Fruit fly (Drosophila melanogaster) whole organism, embryonic: ENCODE results near the gene MAPk-Ak2.

Experiments
- Abd-B ChIP-seq: fragments of 200-800 bp; sonication (Bioruptor generic); optimal IDR thresholded peaks from 2 replicates; lab custom pipeline; 2018; ENCODE audit warnings: missing biosample characterization, mild to moderate bottlenecking, missing genetic modification characterization, moderate library complexity
- Atf6 ChIP-seq: fragments of 200-800 bp; sonication (Bioruptor generic); IDR thresholded peaks from 2 replicates; pipeline ENCODE4 v1.3.6; 2022; ENCODE audit warnings: missing biosample characterization, missing genetic modification characterization
- Awh ChIP-seq: fragments of 200-800 bp; sonication (Bioruptor generic); IDR thresholded peaks from 2 replicates; pipeline ENCODE4, ENCODE4 v1.3.6; 2022; ENCODE audit warnings: missing biosample characterization, missing genetic modification characterization
- CG12391 ChIP-seq: fragments of 200-800 bp; sonication (Bioruptor generic); optimal IDR thresholded peaks from 3 replicates; lab custom pipeline; 2018; ENCODE audit warnings: missing biosample characterization, mild to moderate bottlenecking, missing genetic modification characterization, moderate library complexity
- CG13296 ChIP-seq: fragments of 200-800 bp; sonication (Bioruptor generic); optimal IDR thresholded peaks from 3 replicates; lab custom pipeline; 2018; ENCODE audit warnings: missing biosample characterization, mild to moderate bottlenecking, missing genetic modification characterization
- CG13424 ChIP-seq: fragments of 200-800 bp; sonication (Bioruptor generic); optimal IDR thresholded peaks from 2 replicates; lab custom pipeline; 2019; ENCODE audit warnings: missing biosample characterization, mild to moderate bottlenecking, missing genetic modification characterization, moderate library complexity
- CG15601 ChIP-seq: fragments of 200-800 bp; sonication (Bioruptor generic); optimal IDR thresholded peaks from 3 replicates; lab custom pipeline; 2019; ENCODE audit warnings: missing biosample characterization, mild to moderate bottlenecking, missing genetic modification characterization, moderate library complexity
- CG18599 ChIP-seq: fragments of 200-800 bp; sonication (Bioruptor generic); optimal IDR thresholded peaks from 3 replicates; lab custom pipeline; 2017; ENCODE audit warnings: missing biosample characterization, missing genetic modification characterization, mild to moderate bottlenecking, moderate library complexity, missing genetic modification reagents
- CG18619 ChIP-seq: fragments of 200-800 bp; sonication (Bioruptor generic); optimal IDR thresholded peaks from 3 replicates; lab custom pipeline; 2017; ENCODE audit warnings: missing biosample characterization, mild to moderate bottlenecking, missing genetic modification characterization
- CG31365 ChIP-seq: fragments of 200-800 bp; sonication (Bioruptor generic); optimal IDR thresholded peaks from 2 replicates; lab custom pipeline; 2018; ENCODE audit warnings: missing biosample characterization, mild to moderate bottlenecking, missing genetic modification characterization
- CG4730 ChIP-seq: fragments of 200-800 bp; sonication (Bioruptor generic); IDR thresholded peaks from 2 replicates; pipeline ENCODE4 v1.3.6; 2022; ENCODE audit warnings: missing biosample characterization, missing genetic modification characterization
- CG7372 ChIP-seq: fragments of 200-800 bp; sonication (Bioruptor generic); IDR thresholded peaks from 2 replicates; pipeline ENCODE4 v1.3.6; 2022; ENCODE audit warnings: missing biosample characterization, missing genetic modification characterization
- CG7928 ChIP-seq: fragments of 200-800 bp; sonication (Bioruptor generic); optimal IDR thresholded peaks from 2 replicates; lab custom pipeline; 2017; ENCODE audit warnings: missing biosample characterization, mild to moderate bottlenecking, missing genetic modification characterization
- CG8281 ChIP-seq: fragments of 200-800 bp; sonication (Bioruptor generic); optimal IDR thresholded peaks from 2 replicates; lab custom pipeline; 2018; ENCODE audit warnings: missing biosample characterization, mild to moderate bottlenecking, missing genetic modification characterization, moderate library complexity
- CG9727 ChIP-seq: fragments of 200-800 bp; sonication (Bioruptor generic); optimal IDR thresholded peaks from 3 replicates; lab custom pipeline; 2017; ENCODE audit warnings: missing biosample characterization, mild to moderate bottlenecking, missing genetic modification characterization
- D19A ChIP-seq: fragments of 200-800 bp; optimal IDR thresholded peaks from 3 replicates; lab custom pipeline; 2019; ENCODE audit warnings: missing biosample characterization, mild to moderate bottlenecking, missing genetic modification characterization, moderate library complexity
- Gsc ChIP-seq: fragments of 200-800 bp; sonication (Bioruptor generic); IDR thresholded peaks from 2 replicates; pipeline ENCODE4 v1.3.6; 2022; ENCODE audit warnings: missing biosample characterization, missing genetic modification characterization
- HLH3B ChIP-seq: fragments of 200-800 bp; sonication (Bioruptor generic); IDR thresholded peaks from 2 replicates; pipeline ENCODE4 v1.3.6; 2022; ENCODE audit warnings: missing biosample characterization, missing genetic modification characterization
- HLH4C ChIP-seq: fragments of 200-800 bp; sonication (Bioruptor generic); IDR thresholded peaks from 3 replicates; pipeline ENCODE4 v1.3.6; 2022; ENCODE audit warnings: missing biosample characterization, missing genetic modification characterization; ENCODE audit not compliant: partially characterized antibody
- Kr ChIP-seq: fragments of 200-800 bp; sonication (Bioruptor generic); optimal IDR thresholded peaks from 2 replicates; lab custom pipeline; 2017; ENCODE audit warnings: missing biosample characterization, mild to moderate bottlenecking, missing genetic modification characterization
- Lpt ChIP-seq: fragments of >200 bp; optimal IDR thresholded peaks from 2 replicates; lab custom pipeline; 2018; ENCODE audit warnings: missing biosample characterization, missing genetic modification characterization
- MBD-R2 ChIP-seq: fragments of 200-800 bp; sonication (Bioruptor generic); IDR thresholded peaks from 2 replicates; pipeline ENCODE4 v1.3.6; 2022; ENCODE audit warnings: missing biosample characterization, missing genetic modification characterization
- Nf-YB ChIP-seq: fragments of 200-800 bp; sonication (Bioruptor generic); optimal IDR thresholded peaks from 3 replicates; lab custom pipeline; 2019; ENCODE audit warnings: missing biosample characterization, mild to moderate bottlenecking, missing genetic modification characterization, moderate library complexity
- Sox102F ChIP-seq: fragments of 200-800 bp; sonication (Bioruptor generic); optimal IDR thresholded peaks from 2 replicates; lab custom pipeline; 2018; ENCODE audit warnings: missing biosample characterization, mild to moderate bottlenecking, missing genetic modification characterization, moderate library complexity
- TFAM ChIP-seq: fragments of 200-800 bp; sonication (Bioruptor generic); optimal IDR thresholded peaks from 2 replicates; lab custom pipeline; 2017; ENCODE audit warnings: missing biosample characterization, missing genetic modification characterization, inconsistent platforms
- bbx ChIP-seq: fragments of 200-800 bp; sonication (Bioruptor generic); IDR thresholded peaks from 2 replicates; pipeline ENCODE4 v1.3.6; 2022; ENCODE audit warnings: missing biosample characterization, missing genetic modification characterization; ENCODE audit not compliant: partially characterized antibody
- bigmax ChIP-seq: fragments of 200-800 bp; sonication (Bioruptor generic); optimal IDR thresholded peaks from 2 replicates; lab custom pipeline; 2018; ENCODE audit warnings: missing biosample characterization, mild to moderate bottlenecking, missing genetic modification characterization
- cas ChIP-seq: fragments of 200-800 bp; sonication (Bioruptor generic); IDR thresholded peaks from 2 replicates; pipeline ENCODE4 v1.3.6; 2022; ENCODE audit warnings: missing biosample characterization, missing genetic modification characterization
- ci ChIP-seq: fragments of 200-800 bp; sonication (Bioruptor generic); IDR thresholded peaks from 3 replicates; pipeline ENCODE4 v1.3.6; 2022; ENCODE audit warnings: missing biosample characterization, missing genetic modification characterization
- corto ChIP-seq: fragments of 200-800 bp; sonication (Bioruptor generic); optimal IDR thresholded peaks from 2 replicates; lab custom pipeline; 2016; ENCODE audit warnings: missing biosample characterization, mild to moderate bottlenecking, missing genetic modification characterization, moderate library complexity
- dm ChIP-seq: fragments of 200-800 bp; sonication (Bioruptor generic); optimal IDR thresholded peaks from 3 replicates; lab custom pipeline; 2016; ENCODE audit warnings: missing biosample characterization, missing genetic modification characterization
- dmrt99B ChIP-seq: fragments of 200-800 bp; sonication (Bioruptor generic); optimal IDR thresholded peaks from 2 replicates; lab custom pipeline; 2018; ENCODE audit warnings: missing biosample characterization, mild to moderate bottlenecking, missing genetic modification characterization, moderate library complexity
- en ChIP-seq: fragments of 200-800 bp; sonication (Bioruptor generic); optimal IDR thresholded peaks from 2 replicates; lab custom pipeline; 2016; ENCODE audit warnings: missing biosample characterization, missing genetic modification characterization
- fru ChIP-seq: fragments of >200 bp; optimal IDR thresholded peaks from 2 replicates; lab custom pipeline; 2017
- grau ChIP-seq: fragments of 200-800 bp; optimal IDR thresholded peaks from 3 replicates; lab custom pipeline; 2019; ENCODE audit warnings: missing biosample characterization, mild to moderate bottlenecking, missing genetic modification characterization, moderate library complexity
- hbn ChIP-seq: fragments of 200-800 bp; sonication (Bioruptor generic); IDR thresholded peaks from 2 replicates; pipeline ENCODE4 v1.3.6; 2022; ENCODE audit warnings: missing biosample characterization, missing genetic modification characterization; ENCODE audit not compliant: partially characterized antibody
- ind ChIP-seq: fragments of 200-800 bp; sonication (Bioruptor generic); optimal IDR thresholded peaks from 3 replicates; lab custom pipeline; 2016; ENCODE audit warnings: missing biosample characterization, missing genetic modification characterization
- jing ChIP-seq: fragments of 200-800 bp; sonication (Bioruptor generic); optimal IDR thresholded peaks from 2 replicates; lab custom pipeline; 2018; ENCODE audit warnings: missing biosample characterization, mild to moderate bottlenecking, missing genetic modification characterization
- kah ChIP-seq: fragments of 200-800 bp; sonication (Bioruptor generic); optimal IDR thresholded peaks from 2 replicates; lab custom pipeline; 2018; ENCODE audit warnings: missing biosample characterization, mild to moderate bottlenecking, missing genetic modification characterization
- kay ChIP-seq: fragments of 200-800 bp; sonication (Bioruptor generic); optimal IDR thresholded peaks from 2 replicates; lab custom pipeline; 2016; ENCODE audit warnings: missing biosample characterization, missing genetic modification characterization
- otp ChIP-seq: fragments of 200-800 bp; sonication (Bioruptor generic); IDR thresholded peaks from 3 replicates; pipeline ENCODE4, ENCODE4 v1.3.6; 2022; ENCODE audit warnings: missing biosample characterization, missing genetic modification characterization
- pita ChIP-seq: fragments of 200-800 bp; sonication (Bioruptor generic); optimal IDR thresholded peaks from 2 replicates; lab custom pipeline; 2017; ENCODE audit warnings: missing biosample characterization, mild to moderate bottlenecking, missing genetic modification characterization
- salm ChIP-seq: fragments of 200-800 bp; sonication (Bioruptor generic); optimal IDR thresholded peaks from 2 replicates; lab custom pipeline; 2018; ENCODE audit warnings: missing biosample characterization, mild to moderate bottlenecking, missing genetic modification characterization
- schlank ChIP-seq: fragments of 200-800 bp; sonication (Bioruptor generic); optimal IDR thresholded peaks from 2 replicates; lab custom pipeline; 2018; ENCODE audit warnings: missing biosample characterization, mild to moderate bottlenecking, missing genetic modification characterization
- sima ChIP-seq: fragments of 200-800 bp; sonication (Bioruptor generic); optimal IDR thresholded peaks from 2 replicates; lab custom pipeline; 2016; ENCODE audit warnings: missing biosample characterization, missing genetic modification characterization
- stwl ChIP-seq: fragments of 200-800 bp; sonication (Bioruptor generic); optimal IDR thresholded peaks from 3 replicates; lab custom pipeline; 2018; ENCODE audit warnings: missing biosample characterization, mild to moderate bottlenecking, missing genetic modification characterization, moderate library complexity
- tna ChIP-seq: fragments of 200-800 bp; sonication (Bioruptor generic); IDR thresholded peaks from 2 replicates; pipeline ENCODE4 v1.3.6; 2022; ENCODE audit warnings: missing biosample characterization, missing genetic modification characterization; ENCODE audit not compliant: partially characterized antibody
- toy ChIP-seq: fragments of 200-800 bp; sonication (Bioruptor generic); IDR thresholded peaks from 2 replicates; pipeline ENCODE4 v1.3.6; 2022; ENCODE audit warnings: missing biosample characterization, missing genetic modification characterization

Gene MAPk-Ak2

dm6 chrX:5746864-5747861, 16.8 kb downstream of the MAPk-Ak2 start, which contains the start of the genes IntS6 and Rtel1 (continued):
- peak; percentile 42; the same call in 1 of the 2 replicates for TF ChIP-seq bbx (GFP tag; lab: Robert Waterston, UW)
- TF ChIP-seq Kr (GFP tag; lab: Kevin White, UChicago) = peak; percentile 2
- peak; percentile 58; the same call in 1 of the 2 replicates for TF ChIP-seq toy (GFP tag; lab: Robert Waterston, UW)
- TF ChIP-seq CG18599 (GFP tag; lab: Kevin White, UChicago) = peak; percentile 90
- TF ChIP-seq HLH4C (GFP tag; lab: Robert Waterston, UW) = peak; percentile 47; the same call in 1 of the 3 replicates
- TF ChIP-seq CG4730 (GFP tag; lab: Robert Waterston, UW) = peak; percentile 80
- TF ChIP-seq CG31365 (tag; lab: Kevin White, UChicago) = peak; percentile 71
- peak; percentile 90 for TF ChIP-seq dmrt99B
- peak; percentile 86 for TF ChIP-seq CG13296
- TF ChIP-seq HLH3B (GFP tag; lab: Robert Waterston, UW) = peak; percentile 81
- TF ChIP-seq Gsc (GFP tag; lab: Robert Waterston, UW) = peak; percentile 72
- TF ChIP-seq Nf-YB (GFP tag; lab: Kevin White, UChicago) = peak; percentile 66
- TF ChIP-seq CG12391 (tag; lab: Kevin White, UChicago) = peak; percentile 88
- peak; percentile 41 for TF ChIP-seq corto (GFP tag; lab: Kevin White, UChicago)
- TF ChIP-seq ci (GFP tag; lab: Robert Waterston, UW) = peak; percentile 88
- TF ChIP-seq otp (GFP tag; lab: Robert Waterston, UW) = peak; percentile 69; the same call in 2 of the 3 replicates
- peak; percentile 66; the same call in 1 of the 2 replicates for TF ChIP-seq cas (GFP tag; lab: Robert Waterston, UW)
- peak; percentile 84 for TF ChIP-seq CG7372 (GFP tag; lab: Robert Waterston, UW)
- TF ChIP-seq CG9727 = peak; percentile 84
- TF ChIP-seq schlank (tag; lab: Kevin White, UChicago) = peak; percentile 86
- peak; percentile 84 for TF ChIP-seq dm (GFP tag; lab: Kevin White, UChicago)
- peak; percentile 57 for TF ChIP-seq kah (GFP tag; lab: Kevin White, UChicago)
- peak; percentile 91 for TF ChIP-seq CG13424 (tag; lab: Kevin White, UChicago)
- TF ChIP-seq sima = peak; percentile 65
- no peak for TF ChIP-seq hbn (GFP tag; lab: Robert Waterston, UW)
- TF ChIP-seq Atf6 (GFP tag; lab: Robert Waterston, UW) = peak; percentile 89
- peak; percentile 79 for TF ChIP-seq MBD-R2
- peak; percentile 78 for TF ChIP-seq jing (GFP tag; lab: Kevin White, UChicago)
- no peak for TF ChIP-seq TFAM (GFP tag; lab: Kevin White, UChicago)
- peak; percentile 71 for TF ChIP-seq kay (GFP tag; lab: Kevin White, UChicago)
- TF ChIP-seq Abd-B (GFP tag; lab: Kevin White, UChicago) = peak; percentile 91
- TF ChIP-seq bigmax (GFP tag; lab: Kevin White, UChicago) = no peak
- TF ChIP-seq en (GFP tag; lab: Kevin White, UChicago) = peak; percentile 74
- peak; percentile 89 for TF ChIP-seq CG18619 (GFP tag; lab: Kevin White, UChicago)
- TF ChIP-seq CG15601 (tag; lab: Kevin White, UChicago) = peak; percentile 83
- TF ChIP-seq pita = no peak
- peak; percentile 84 for TF ChIP-seq Sox102F (GFP tag; lab: Kevin White, UChicago)
- peak; percentile 76 for TF ChIP-seq D19A (tag; lab: Kevin White, UChicago)
- no peak for TF ChIP-seq fru (lab: Kevin White, UChicago)
- TF ChIP-seq Lpt = no peak
- TF ChIP-seq salm (tag; lab: Kevin White, UChicago) = peak; percentile 69
- peak; percentile 78 for TF ChIP-seq Awh (GFP tag; lab: Robert Waterston, UW)
- no peak for TF ChIP-seq stwl
- TF ChIP-seq CG7928 (GFP tag; lab: Kevin White, UChicago) = peak; percentile 35
- TF ChIP-seq CG8281 (tag; lab: Kevin White, UChicago) = peak; percentile 73
- peak; percentile 95 for TF ChIP-seq ind (GFP tag; lab: Kevin White, UChicago)
- TF ChIP-seq tna = no peak
- peak; percentile 100 for TF ChIP-seq grau (tag; lab: Kevin White, UChicago)
